Fruit fly (Drosophila melanogaster) Kc167 (cell line): ENCODE measurements around the gene CG14411.

ENCODE experiments used
- Myc ChIP-seq: fragments of >200 bp; optimal IDR thresholded peaks from 2 replicates; lab custom pipeline; 2017; ENCODE audit warnings: missing external identifiers
- Sin3A ChIP-seq: fragments of >200 bp; optimal IDR thresholded peaks from 2 replicates; lab custom pipeline; 2018; ENCODE audit warnings: missing external identifiers
- h ChIP-seq: fragments of >200 bp; optimal IDR thresholded peaks from 3 replicates; lab custom pipeline; 2018; ENCODE audit warnings: missing external identifiers
- insv ChIP-seq: fragments of >200 bp; optimal IDR thresholded peaks from 3 replicates; lab custom pipeline; 2018; ENCODE audit warnings: missing external identifiers
- psq ChIP-seq: fragments of >200 bp; optimal IDR thresholded peaks from 2 replicates; lab custom pipeline; 2017; ENCODE audit warnings: missing external identifiers
- ttk ChIP-seq: sonication (Bioruptor generic); optimal IDR thresholded peaks from 2 replicates; lab custom pipeline; 2017; ENCODE audit warnings: missing external identifiers

DNA sequence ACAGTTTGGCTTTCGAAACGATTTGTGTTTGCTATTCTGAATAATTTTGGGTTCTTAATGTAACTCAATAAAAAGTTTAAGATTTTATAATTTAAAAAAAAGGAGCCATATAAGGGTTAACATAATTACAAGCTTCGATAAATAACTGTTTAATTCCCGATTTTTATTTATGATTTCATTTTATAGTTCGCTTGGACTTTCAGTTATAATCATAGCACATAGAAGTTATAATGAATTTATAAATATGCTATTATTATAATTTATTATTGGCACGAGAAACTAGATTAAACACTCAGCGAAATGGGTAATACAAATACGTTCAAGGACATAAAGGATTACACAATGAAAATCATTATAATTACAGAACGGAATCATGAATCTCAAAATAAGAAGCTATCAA is 4.0 kb downstream of the CG14411 start, which contains the start of gene CG14410:
- no peak for TF ChIP-seq psq
- TF ChIP-seq Sin3A (lab: Kevin White, UChicago): no peak
- no peak for TF ChIP-seq Myc (lab: Kevin White, UChicago)
- TF ChIP-seq ttk (lab: Kevin White, UChicago): no peak
- no peak for TF ChIP-seq insv (lab: Kevin White, UChicago)
- no peak for TF ChIP-seq h (lab: Kevin White, UChicago)
